Worm (Caenorhabditis elegans): Measurements from ENCODE around the gene Y38C1BA.1.

Y38C1BA.1 gene

ce11 chrIV:1826737-1827136 is 23.0 kb upstream of the Y38C1BA.1 start:
- TF ChIP-seq ttx-3 (tag; optimal IDR thresholded peaks at IDR 0.05), result no peak
- TF ChIP-seq ztf-16 (tag; optimal IDR thresholded peaks at IDR 0.05), result no peak
- peak; percentile 29 for TF ChIP-seq ceh-14 (tag; optimal IDR thresholded peaks at IDR 0.05)
- peak; percentile 6 for TF ChIP-seq ref-2 (tag; optimal IDR thresholded peaks at IDR 0.05)
- no peak for TF ChIP-seq ceh-24 (tag; optimal IDR thresholded peaks at IDR 0.05)
- no peak for TF ChIP-seq ceh-22 (tag; optimal IDR thresholded peaks at IDR 0.05)
- no peak for TF ChIP-seq gmeb-2 (tag; optimal IDR thresholded peaks at IDR 0.05)
- TF ChIP-seq ceh-45 (GFP tag; IDR thresholded peaks at IDR 0.05), result no peak
- no peak for TF ChIP-seq mec-3 (tag; optimal IDR thresholded peaks at IDR 0.05; ENCODE audit: borderline replicate concordance)
- TF ChIP-seq elt-4 (tag; optimal IDR thresholded peaks at IDR 0.05), result no peak
- TF ChIP-seq lim-6 (tag; optimal IDR thresholded peaks at IDR 0.05), result no peak
- no peak for TF ChIP-seq unc-86 (tag; optimal IDR thresholded peaks at IDR 0.05)
- no peak for TF ChIP-seq ceh-34 (tag; optimal IDR thresholded peaks at IDR 0.05)
- TF ChIP-seq ceh-31 (tag; optimal IDR thresholded peaks at IDR 0.05), result peak; percentile 4
- TF ChIP-seq unc-42 (tag; optimal IDR thresholded peaks at IDR 0.05), result peak; percentile 95
- TF ChIP-seq rnt-1 (tag; optimal IDR thresholded peaks at IDR 0.05), result no peak

ce11 chrIV:1825789-1826188 is 22.0 kb upstream of the Y38C1BA.1 start:
- TF ChIP-seq unc-42 (tag; optimal IDR thresholded peaks at IDR 0.05), result peak; percentile 46
- no peak for TF ChIP-seq C38D4.7 (GFP tag; optimal IDR thresholded peaks at IDR 0.05)

ce11 chrIV:1824065-1824531 is 20.3 kb upstream of the Y38C1BA.1 start, which contains the start of gene cmk-1:
cmk-1 (plus strand) TSS chrIV:1824481.
- TF ChIP-seq K09A11.1 (tag; optimal IDR thresholded peaks at IDR 0.05; ENCODE audit: insufficient read depth) (peak; percentile 35), ceh-18 (tag; optimal IDR thresholded peaks at IDR 0.05) (peak; percentile 91), ets-4 (tag; optimal IDR thresholded peaks at IDR 0.05) (no peak), sox-2 (GFP tag; IDR thresholded peaks at IDR 0.05) (no peak), unc-55 (GFP tag; optimal IDR thresholded peaks at IDR 0.05) (peak; percentile 40), madf-2 (tag; optimal IDR thresholded peaks at IDR 0.05) (no peak), hlh-30 (tag; optimal IDR thresholded peaks at IDR 0.05; ENCODE audit: insufficient read depth) (peak; percentile 62), ceh-48 (tag; optimal IDR thresholded peaks at IDR 0.05) (no peak), syd-9 (tag; optimal IDR thresholded peaks at IDR 0.05) (peak; percentile 54), odd-2 (tag; optimal IDR thresholded peaks at IDR 0.05) (no peak), ceh-14 (tag; optimal IDR thresholded peaks at IDR 0.05) (peak; percentile 81), sdc-2 (tag; optimal IDR thresholded peaks at IDR 0.05) (no peak), tbx-2 (tag; optimal IDR thresholded peaks at IDR 0.05) (peak; percentile 70), nfya-1 (tag; optimal IDR thresholded peaks at IDR 0.05) (peak; percentile 83), nhr-11 (tag; optimal IDR thresholded peaks at IDR 0.05) (no peak), rnt-1 (tag; optimal IDR thresholded peaks at IDR 0.05) (peak; percentile 70), ceh-30 (tag; optimal IDR thresholded peaks at IDR 0.05) (peak; percentile 15), ref-2 (tag; optimal IDR thresholded peaks at IDR 0.05) (peak; percentile 13), ceh-2 (tag; optimal IDR thresholded peaks at IDR 0.05) (no peak), lim-6 (tag; optimal IDR thresholded peaks at IDR 0.05) (peak; percentile 53), ceh-22 (tag; optimal IDR thresholded peaks at IDR 0.05) (no peak), ceh-24 (tag; optimal IDR thresholded peaks at IDR 0.05) (no peak), mec-3 (tag; optimal IDR thresholded peaks at IDR 0.05; ENCODE audit: borderline replicate concordance) (no peak), unc-42 (tag; optimal IDR thresholded peaks at IDR 0.05) (peak; percentile 92), F13H6.1 (tag; optimal IDR thresholded peaks at IDR 0.05) (peak; percentile 1), elt-4 (tag; optimal IDR thresholded peaks at IDR 0.05) (no peak), ceh-31 (tag; optimal IDR thresholded peaks at IDR 0.05) (peak; percentile 81), dmd-4 (tag; optimal IDR thresholded peaks at IDR 0.05; ENCODE audit: borderline replicate concordance) (peak; percentile 13), ceh-19 (GFP tag; optimal IDR thresholded peaks at IDR 0.05) (peak; percentile 25), fkh-10 (GFP tag; optimal IDR thresholded peaks at IDR 0.05) (peak; percentile 46), ztf-16 (tag; optimal IDR thresholded peaks at IDR 0.05) (no peak)
